Worm (Caenorhabditis elegans) whole organism, L4/young adult: ENCODE results near the gene ZK809.1.

Source experiments
- W03F9.2 ChIP-seq: fragments of 150-350 bp; optimal IDR thresholded peaks from 2 replicates; lab custom pipeline; 2014; ENCODE audit warnings: missing biosample characterization, missing genetic modification characterization
- him-1 ChIP-seq: sonication (generic microtip); optimal IDR thresholded peaks from 2 replicates; lab custom pipeline; 2016; ENCODE audit warnings: missing genotype, missing genetic modification reagents, missing genetic modification characterization, missing compliant biosample characterization

DNA sequence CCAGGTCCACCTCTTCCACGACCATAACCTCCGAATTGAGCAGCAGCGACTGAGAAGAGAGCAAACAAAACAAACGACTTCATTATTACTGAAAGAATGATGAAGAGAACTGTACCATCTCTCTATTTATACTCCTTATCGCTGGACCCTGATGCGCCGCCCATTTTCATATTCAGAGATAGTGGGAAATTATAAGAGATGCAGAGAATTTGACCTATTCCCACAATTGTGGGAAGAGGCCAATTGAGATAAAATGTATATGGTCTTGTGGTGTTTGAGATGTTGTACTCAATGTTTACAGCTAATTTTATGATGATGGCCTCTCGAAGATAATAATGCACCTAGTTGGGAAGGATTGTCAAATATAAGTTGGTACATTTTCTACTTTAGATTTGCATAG is 987 bp upstream of the ZK809.1 start, which contains the start of gene ttr-50:
- TF ChIP-seq him-1 (tag; lab: Kevin White, UChicago): no peak
- no peak for TF ChIP-seq W03F9.2 (tag; lab: Kevin White, UChicago)
